Worm (Caenorhabditis elegans): ENCODE results near the gene M03E7.3.

The M03E7.3 gene

ce11 chrV:5576008-5576407 is 38.8 kb upstream of the M03E7.3 start (continued):
- TF ChIP-seq nhr-21 (tag; optimal IDR thresholded peaks at IDR 0.05) (peak; percentile 13), mab-5 (tag; optimal IDR thresholded peaks at IDR 0.05) (no peak), lin-13 (GFP tag; optimal IDR thresholded peaks at IDR 0.05) (peak; percentile 10), ceh-16 (tag; optimal IDR thresholded peaks at IDR 0.05) (no peak), R02D3.7 (tag; optimal IDR thresholded peaks at IDR 0.05) (no peak), lin-39 (tag; optimal IDR thresholded peaks at IDR 0.05) (no peak), nhr-23 (tag; optimal IDR thresholded peaks at IDR 0.05) (no peak), nhr-12 (tag; optimal IDR thresholded peaks at IDR 0.05) (no peak), egl-27 (tag; optimal IDR thresholded peaks at IDR 0.05) (no peak), unc-39 (tag; optimal IDR thresholded peaks at IDR 0.05) (no peak)

- TF ChIP-seq gmeb-1 (tag; optimal IDR thresholded peaks at IDR 0.05), result no peak
- no peak for TF ChIP-seq blmp-1 (tag; optimal IDR thresholded peaks at IDR 0.05; ENCODE audit: insufficient read depth)
- TF ChIP-seq ceh-16 (tag; optimal IDR thresholded peaks at IDR 0.05), result no peak
- no peak for TF ChIP-seq peb-1 (tag; optimal IDR thresholded peaks at IDR 0.05)
- no peak for TF ChIP-seq nhr-12 (tag; optimal IDR thresholded peaks at IDR 0.05)
- no peak for TF ChIP-seq nhr-129 (tag; optimal IDR thresholded peaks at IDR 0.05)
- TF ChIP-seq lsy-2 (tag; optimal IDR thresholded peaks at IDR 0.05), result no peak
- no peak for TF ChIP-seq ZK546.5 (tag; optimal IDR thresholded peaks at IDR 0.05)
- TF ChIP-seq elt-1 (tag; optimal IDR thresholded peaks at IDR 0.05), result no peak
- TF ChIP-seq nhr-237 (tag; optimal IDR thresholded peaks at IDR 0.05), result no peak
- TF ChIP-seq nhr-11 (tag; optimal IDR thresholded peaks at IDR 0.05), result no peak
- TF ChIP-seq Y55F3AM.14 (GFP tag; optimal IDR thresholded peaks at IDR 0.05), result no peak
- no peak for TF ChIP-seq unc-55 (GFP tag; optimal IDR thresholded peaks at IDR 0.05)
- TF ChIP-seq unc-62 (GFP tag; optimal IDR thresholded peaks at IDR 0.05), result no peak
Measured at ce11 chrV:5579666-5580065, 35.2 kb upstream of the M03E7.3 start.

ce11 chrV:5580517-5580916 is 34.3 kb upstream of the M03E7.3 start:
- TF ChIP-seq skn-1 (tag; optimal IDR thresholded peaks at IDR 0.05) (no peak), unc-55 (GFP tag; optimal IDR thresholded peaks at IDR 0.05) (peak; percentile 80), mdl-1 (tag; optimal IDR thresholded peaks at IDR 0.05) (no peak), ztf-1 (GFP tag; conservative IDR thresholded peaks at IDR 0.05) (no peak), zag-1 (tag; optimal IDR thresholded peaks at IDR 0.05) (peak; percentile 58), snpc-4 (tag; optimal IDR thresholded peaks at IDR 0.05) (peak; percentile 44), dmd-4 (tag; optimal IDR thresholded peaks at IDR 0.05) (no peak), ceh-16 (tag; optimal IDR thresholded peaks at IDR 0.05) (no peak), C34F6.9 (tag; optimal IDR thresholded peaks at IDR 0.05) (peak; percentile 87), sma-9 (GFP tag; optimal IDR thresholded peaks at IDR 0.05) (peak; percentile 65), sma-9 (tag; optimal IDR thresholded peaks at IDR 0.05) (no peak), mbf-1 (tag; optimal IDR thresholded peaks at IDR 0.05) (no peak), peb-1 (tag; optimal IDR thresholded peaks at IDR 0.05) (no peak), ZK546.5 (tag; optimal IDR thresholded peaks at IDR 0.05) (no peak), ztf-4 (tag; optimal IDR thresholded peaks at IDR 0.05) (no peak), R02D3.7 (tag; optimal IDR thresholded peaks at IDR 0.05) (no peak), nhr-25 (tag; optimal IDR thresholded peaks at IDR 0.05) (peak; percentile 10), elt-3 (tag; optimal IDR thresholded peaks at IDR 0.05) (no peak), lsy-2 (tag; optimal IDR thresholded peaks at IDR 0.05) (peak; percentile 61 to 84), lin-11 (tag; optimal IDR thresholded peaks at IDR 0.05) (no peak), elt-1 (tag; optimal IDR thresholded peaks at IDR 0.05) (no peak), aly-2 (tag; optimal IDR thresholded peaks at IDR 0.05) (no peak), Y55F3AM.14 (GFP tag; optimal IDR thresholded peaks at IDR 0.05) (no peak), nhr-23 (tag; optimal IDR thresholded peaks at IDR 0.05) (no peak), lin-39 (tag; optimal IDR thresholded peaks at IDR 0.05) (no peak), nhr-77 (tag; optimal IDR thresholded peaks at IDR 0.05) (no peak), nhr-129 (tag; optimal IDR thresholded peaks at IDR 0.05) (peak; percentile 86), nhr-21 (tag; optimal IDR thresholded peaks at IDR 0.05) (no peak), gmeb-1 (tag; optimal IDR thresholded peaks at IDR 0.05) (no peak), nhr-237 (tag; optimal IDR thresholded peaks at IDR 0.05) (no peak), unc-62 (GFP tag; optimal IDR thresholded peaks at IDR 0.05) (no peak), egl-27 (tag; optimal IDR thresholded peaks at IDR 0.05) (no peak), F13H6.1 (tag; optimal IDR thresholded peaks at IDR 0.05) (peak; percentile 57), sem-4 (tag; optimal IDR thresholded peaks at IDR 0.05) (peak; percentile 26), sma-3 (GFP tag; optimal IDR thresholded peaks at IDR 0.05) (no peak), nhr-12 (tag; optimal IDR thresholded peaks at IDR 0.05) (no peak), fos-1 (tag; optimal IDR thresholded peaks at IDR 0.05) (peak; percentile 61), ceh-82 (tag; optimal IDR thresholded peaks at IDR 0.05) (no peak), crh-2 (tag; optimal IDR thresholded peaks at IDR 0.05) (peak; percentile 79), unc-39 (tag; optimal IDR thresholded peaks at IDR 0.05) (no peak), nhr-6 (tag; optimal IDR thresholded peaks at IDR 0.05) (no peak), blmp-1 (tag; optimal IDR thresholded peaks at IDR 0.05; ENCODE audit: insufficient read depth) (no peak), ztf-11 (tag; optimal IDR thresholded peaks at IDR 0.05) (no peak), lin-13 (GFP tag; optimal IDR thresholded peaks at IDR 0.05) (no peak), nhr-10 (tag; optimal IDR thresholded peaks at IDR 0.05) (no peak), alr-1 (tag; optimal IDR thresholded peaks at IDR 0.05) (no peak), ama-1 (optimal IDR thresholded peaks at IDR 0.05) (peak; percentile 34)

Measured in whole organism, L2 larva.